Worm (Caenorhabditis elegans) whole organism, young adult: Measurements from ENCODE around the gene figl-1.

ENCODE experiments used
- F23B12.7 ChIP-seq: sonication (generic microtip); optimal IDR thresholded peaks from 2 replicates; lab custom pipeline; 2017; ENCODE audit warnings: missing genetic modification characterization, mild to moderate bottlenecking, missing compliant biosample characterization, antibody characterized with exemption, moderate library complexity; ENCODE audit not compliant: insufficient read depth
- Y56A3A.18 ChIP-seq: fragments of 200-800 bp; sonication (Bioruptor generic); IDR thresholded peaks from 2 replicates; pipeline ENCODE4 v1.3.6; 2022; ENCODE audit warnings: missing genetic modification reagents, missing genetic modification characterization, missing compliant biosample characterization
- hmg-1.2 ChIP-seq: fragments of 200-800 bp; sonication (Bioruptor generic); IDR thresholded peaks from 2 replicates; pipeline ENCODE4 v1.3.6; 2022; ENCODE audit warnings: missing genetic modification reagents, missing genetic modification characterization, missing compliant biosample characterization
- lin-26 ChIP-seq: fragments of 200-800 bp; sonication (Bioruptor generic); IDR thresholded peaks from 2 replicates; pipeline ENCODE4 v1.3.6; 2022; ENCODE audit warnings: missing genetic modification reagents, missing genetic modification characterization, missing compliant biosample characterization
- madf-10 ChIP-seq: sonication (generic microtip); optimal IDR thresholded peaks from 2 replicates; lab custom pipeline; 2016; ENCODE audit warnings: mild to moderate bottlenecking, missing genetic modification characterization, missing compliant biosample characterization
- madf-6 ChIP-seq: fragments of 200-800 bp; sonication (Bioruptor generic); IDR thresholded peaks from 2 replicates; pipeline ENCODE4 v1.3.6; 2022; ENCODE audit warnings: missing genetic modification reagents, missing genetic modification characterization, missing compliant biosample characterization
- pha-4 ChIP-seq: fragments of 150-350 bp; sonication (generic microtip); optimal IDR thresholded peaks from 2 replicates; lab custom pipeline; 2014; ENCODE audit warnings: missing biosample characterization, missing genetic modification reagents, missing genetic modification characterization
- rec-8 ChIP-seq, 2 experiments: sonication (generic microtip); optimal IDR thresholded peaks; 2 replicates each; lab custom pipeline; 2016; ENCODE audit warnings: mild to moderate bottlenecking in 2 of 2, missing genetic modification characterization in 2 of 2, missing genetic modification reagents in 2 of 2, missing genotype in 2 of 2, missing biosample characterization in 1 of 2, missing compliant biosample characterization in 1 of 2, moderate library complexity in 1 of 2
- sdz-38 ChIP-seq: sonication (generic microtip); optimal IDR thresholded peaks from 2 replicates; lab custom pipeline; 2016; ENCODE audit warnings: missing genotype, missing genetic modification characterization, missing compliant biosample characterization
- sptf-2 ChIP-seq: fragments of 200-800 bp; sonication (Bioruptor generic); optimal IDR thresholded peaks from 2 replicates; lab custom pipeline; 2018; ENCODE audit warnings: mild to moderate bottlenecking, missing genetic modification characterization, missing compliant biosample characterization

DNA sequence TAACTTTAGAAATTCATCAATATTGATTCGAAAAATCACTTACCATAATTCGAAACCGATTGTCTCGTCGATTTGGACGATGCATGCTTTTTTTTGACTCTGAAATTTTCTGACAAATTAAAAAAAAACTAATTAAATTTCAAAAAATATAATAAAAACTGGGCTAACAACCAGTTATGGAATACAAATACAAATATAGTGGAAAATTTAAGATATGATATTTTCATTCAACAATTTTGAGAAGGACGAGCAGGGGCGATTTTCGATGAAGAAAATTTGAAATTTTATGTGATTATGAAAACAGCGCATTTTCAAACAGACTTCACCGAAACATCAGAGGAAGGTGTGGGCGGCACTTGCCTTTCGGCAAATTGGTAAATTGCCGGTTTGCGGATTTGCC is 36.5 kb upstream of the figl-1 start, which contains the start of gene F13A2.1:
- TF ChIP-seq pha-4 (tag; lab: Kevin White, UChicago) (no peak), sptf-2 (GFP tag; lab: Kevin White, UChicago) (no peak), rec-8 (tag; optimal IDR thresholded peaks at IDR 0.05; lab: Kevin White, UChicago) (no peak), F23B12.7 (no peak), madf-10 (no peak), lin-26 (no peak), madf-6 (GFP tag; lab: Robert Waterston, UW) (no peak), hmg-1.2 (no peak), Y56A3A.18 (no peak), sdz-38 (tag; lab: Kevin White, UChicago) (no peak)
